Worm (Caenorhabditis elegans) whole organism, L1 larva: ENCODE data around the gene K08E4.2.

Source experiments
- aly-2 ChIP-seq: fragments of 150-350 bp; optimal IDR thresholded peaks from 2 replicates; lab custom pipeline; 2014; ENCODE audit warnings: missing biosample characterization, missing genetic modification characterization
- fos-1 ChIP-seq: fragments of 150-350 bp; optimal IDR thresholded peaks from 2 replicates; lab custom pipeline; 2014; ENCODE audit warnings: missing biosample characterization, missing genetic modification characterization
- lin-13 ChIP-seq: fragments of 150-350 bp; optimal IDR thresholded peaks from 2 replicates; lab custom pipeline; 2014; ENCODE audit warnings: missing biosample characterization, missing genetic modification reagents, missing genetic modification characterization
- lin-39 ChIP-seq: fragments of 150-350 bp; optimal IDR thresholded peaks from 2 replicates; lab custom pipeline; 2014; ENCODE audit warnings: missing biosample characterization, missing genetic modification reagents, missing genetic modification characterization
- nhr-12 ChIP-seq: sonication (generic microtip); optimal IDR thresholded peaks from 2 replicates; lab custom pipeline; 2017; ENCODE audit warnings: missing biosample characterization, missing genetic modification characterization
- nhr-237 ChIP-seq: fragments of 150-350 bp; optimal IDR thresholded peaks from 2 replicates; lab custom pipeline; 2014; ENCODE audit warnings: missing biosample characterization, missing genetic modification characterization
- pax-3 ChIP-seq: fragments of 200-800 bp; sonication (Bioruptor generic); optimal IDR thresholded peaks from 2 replicates; lab custom pipeline; 2018; ENCODE audit warnings: mild to moderate bottlenecking, missing genetic modification characterization, moderate library complexity, missing compliant biosample characterization
- skn-1 ChIP-seq: fragments of 150-350 bp; optimal IDR thresholded peaks from 2 replicates; lab custom pipeline; 2014; ENCODE audit warnings: missing biosample characterization, missing genetic modification characterization
- sup-37 ChIP-seq: fragments of 200-800 bp; sonication (Bioruptor generic); optimal IDR thresholded peaks from 2 replicates; lab custom pipeline; 2018; ENCODE audit warnings: mild to moderate bottlenecking, missing genetic modification characterization, missing compliant biosample characterization
- tbx-2 ChIP-seq: sonication (generic microtip); optimal IDR thresholded peaks from 2 replicates; lab custom pipeline; 2016; ENCODE audit warnings: missing genetic modification characterization, missing compliant biosample characterization
- zag-1 ChIP-seq: fragments of 150-350 bp; optimal IDR thresholded peaks from 2 replicates; lab custom pipeline; 2014; ENCODE audit warnings: missing biosample characterization, missing genetic modification characterization

ce11 chrIV:12105558-12105957 is 49.1 kb upstream of the K08E4.2 start, which contains the start of gene M18.3:
- TF ChIP-seq sup-37 (GFP tag; lab: Kevin White, UChicago) (no peak), nhr-12 (tag; lab: Kevin White, UChicago) (no peak), tbx-2 (tag; lab: Kevin White, UChicago) (no peak), nhr-237 (no peak), lin-39 (no peak), aly-2 (tag; lab: Kevin White, UChicago) (no peak), lin-13 (GFP tag; lab: Kevin White, UChicago) (no peak), skn-1 (tag; lab: Kevin White, UChicago) (no peak), pax-3 (tag; lab: Kevin White, UChicago) (no peak), fos-1 (tag; lab: Kevin White, UChicago) (no peak), zag-1 (tag; lab: Kevin White, UChicago) (no peak)
